Fruit fly (Drosophila melanogaster): ENCODE results near the gene KrT95D.

- peak; percentile 6 for TF ChIP-seq sage (GFP tag; optimal IDR thresholded peaks at IDR 0.05)
- peak; percentile 0 for TF ChIP-seq br (GFP tag; optimal IDR thresholded peaks at IDR 0.05)
- TF ChIP-seq usp (GFP tag; optimal IDR thresholded peaks at IDR 0.05): no peak
- TF ChIP-seq N (GFP tag; optimal IDR thresholded peaks at IDR 0.05): peak; percentile 73
- no peak for TF ChIP-seq ey (GFP tag; optimal IDR thresholded peaks at IDR 0.05)
- TF ChIP-seq Abd-B (GFP tag; optimal IDR thresholded peaks at IDR 0.05): no peak
Observed at dm6 chr3R:24046580-24047225, 15.1 kb upstream of the KrT95D start.

Measured in whole organism, wandering third instar larva.